Worm (Caenorhabditis elegans) whole organism, L4 larva: ENCODE data around the gene aps-2.

Source experiments
- D1046.2 ChIP-seq: fragments of 200-800 bp; sonication (Bioruptor generic); IDR thresholded peaks from 2 replicates; pipeline ENCODE4 v1.3.6; 2022; ENCODE audit warnings: missing genetic modification characterization, missing compliant biosample characterization
- F37D6.2 ChIP-seq: sonication (generic microtip); optimal IDR thresholded peaks from 2 replicates; lab custom pipeline; 2016; ENCODE audit warnings: mild to moderate bottlenecking, missing genetic modification characterization, missing compliant biosample characterization
- T20F7.1 ChIP-seq: fragments of 200-800 bp; sonication (Bioruptor generic); optimal IDR thresholded peaks from 2 replicates; lab custom pipeline; 2018; ENCODE audit warnings: mild to moderate bottlenecking, missing genetic modification characterization, missing compliant biosample characterization
- T26A8.4 ChIP-seq: fragments of 200-800 bp; sonication (Bioruptor generic); IDR thresholded peaks from 2 replicates; pipeline ENCODE4 v1.3.6; 2022; ENCODE audit warnings: missing genetic modification characterization, missing compliant biosample characterization
- Y105C5A.15 ChIP-seq: fragments of 200-800 bp; sonication (Bioruptor generic); IDR thresholded peaks from 2 replicates; pipeline ENCODE4 v1.3.6; 2022; ENCODE audit warnings: missing genetic modification characterization, missing compliant biosample characterization
- Y48G9A.11 ChIP-seq: fragments of 200-800 bp; sonication (Bioruptor generic); IDR thresholded peaks from 2 replicates; pipeline ENCODE4 v1.3.6; 2022; ENCODE audit warnings: missing genetic modification reagents, missing genetic modification characterization, missing compliant biosample characterization
- ZK546.5 ChIP-seq, 2 experiments: sonication (generic microtip); optimal IDR thresholded peaks; 2 replicates each; lab custom pipeline; 2017; ENCODE audit warnings: missing biosample characterization in 2 of 2, missing genetic modification characterization in 2 of 2
- aha-1 ChIP-seq: fragments of 150-350 bp; peaks from one replicate; lab custom pipeline; 2014; ENCODE audit warnings: missing biosample characterization, missing genetic modification characterization
- aly-2 ChIP-seq: sonication (generic microtip); optimal IDR thresholded peaks from 2 replicates; lab custom pipeline; 2018; ENCODE audit warnings: missing biosample characterization, missing genetic modification characterization
- arid-1 ChIP-seq: fragments of 200-800 bp; sonication (Bioruptor generic); conservative IDR thresholded peaks from 2 replicates; pipeline ENCODE4 v1.3.6; 2022; ENCODE audit warnings: missing genetic modification reagents, missing genetic modification characterization, missing compliant biosample characterization
- ceh-20 ChIP-seq: fragments of 200-800 bp; sonication (Bioruptor generic); IDR thresholded peaks from 2 replicates; pipeline ENCODE4 v1.3.6; 2022; ENCODE audit warnings: missing genetic modification reagents, missing genetic modification characterization, missing compliant biosample characterization
- ceh-44 ChIP-seq: fragments of 200-800 bp; sonication (Bioruptor generic); IDR thresholded peaks from 2 replicates; pipeline ENCODE4 v1.3.6; 2022; ENCODE audit warnings: missing genetic modification reagents, missing genetic modification characterization, missing compliant biosample characterization
- ceh-62 ChIP-seq: sonication (generic microtip); optimal IDR thresholded peaks from 2 replicates; lab custom pipeline; 2017; ENCODE audit warnings: missing biosample characterization, missing genetic modification characterization
- ceh-82 ChIP-seq: sonication (generic microtip); optimal IDR thresholded peaks from 2 replicates; lab custom pipeline; 2017; ENCODE audit warnings: missing biosample characterization, missing genetic modification characterization
- cey-2 ChIP-seq: sonication (generic microtip); optimal IDR thresholded peaks from 3 replicates; lab custom pipeline; 2017; ENCODE audit warnings: missing genetic modification characterization, mild to moderate bottlenecking, missing compliant biosample characterization, antibody characterized with exemption, borderline replicate concordance; ENCODE audit not compliant: insufficient read depth
- ctbp-1 ChIP-seq: fragments of 200-800 bp; sonication (Bioruptor generic); IDR thresholded peaks from 2 replicates; pipeline ENCODE4 v1.3.6; 2022; ENCODE audit warnings: missing genetic modification reagents, missing genetic modification characterization, missing compliant biosample characterization
- daf-12 ChIP-seq: fragments of 150-350 bp; optimal IDR thresholded peaks from 2 replicates; lab custom pipeline; 2014; ENCODE audit warnings: missing biosample characterization, missing genetic modification reagents, missing genetic modification characterization
- daf-16 ChIP-seq, 3 experiments: sonication (generic microtip); optimal IDR thresholded peaks; 2 replicates each; lab custom pipeline; 2016 to 2017; ENCODE audit warnings: missing genetic modification characterization in 3 of 3, missing genetic modification reagents in 3 of 3, mild to moderate bottlenecking in 2 of 3, missing compliant biosample characterization in 2 of 3, missing biosample characterization in 1 of 3, moderate library complexity in 1 of 3
- dmd-6 ChIP-seq: fragments of 200-800 bp; sonication (Bioruptor generic); IDR thresholded peaks from 2 replicates; pipeline ENCODE4 v1.3.6; 2022; ENCODE audit warnings: missing genetic modification reagents, missing genetic modification characterization, missing compliant biosample characterization
- dve-1 ChIP-seq: sonication (generic microtip); optimal IDR thresholded peaks from 2 replicates; lab custom pipeline; 2017; ENCODE audit warnings: antibody characterized with exemption, mild to moderate bottlenecking, missing genetic modification characterization, missing compliant biosample characterization; ENCODE audit not compliant: insufficient read depth
- gei-8 ChIP-seq: fragments of 200-800 bp; sonication (Bioruptor generic); optimal IDR thresholded peaks from 2 replicates; lab custom pipeline; 2018; ENCODE audit warnings: mild to moderate bottlenecking, missing genetic modification characterization, missing compliant biosample characterization
- lin-13 ChIP-seq: fragments of 150-350 bp; optimal IDR thresholded peaks from 2 replicates; lab custom pipeline; 2014; ENCODE audit warnings: missing biosample characterization, missing genetic modification reagents, missing genetic modification characterization
- lin-39 ChIP-seq: fragments of 150-350 bp; optimal IDR thresholded peaks from 2 replicates; lab custom pipeline; 2014; ENCODE audit warnings: missing biosample characterization, missing genetic modification reagents, missing genetic modification characterization
- lir-3 ChIP-seq: sonication (generic microtip); optimal IDR thresholded peaks from 2 replicates; lab custom pipeline; 2016; ENCODE audit warnings: mild to moderate bottlenecking, missing genetic modification characterization, missing compliant biosample characterization
- lsy-2 ChIP-seq, 2 experiments: fragments of 150-350 bp in 1 of 2; sonication (generic microtip) in 1 of 2; optimal IDR thresholded peaks; 2 replicates each; lab custom pipeline; 2014 to 2017; ENCODE audit warnings: missing biosample characterization in 2 of 2, missing genetic modification characterization in 2 of 2
- madf-5 ChIP-seq, 2 experiments: fragments of 200-800 bp; sonication (Bioruptor generic); IDR thresholded peaks; 2 replicates each; pipeline ENCODE4 v1.3.6; 2022; ENCODE audit warnings: missing compliant biosample characterization in 2 of 2, missing genetic modification characterization in 2 of 2
- mdl-1 ChIP-seq, 2 experiments: fragments of 150-350 bp in 1 of 2; sonication (generic microtip) in 1 of 2; optimal IDR thresholded peaks; 2 replicates each; lab custom pipeline; 2014 to 2017; ENCODE audit warnings: missing biosample characterization in 2 of 2, missing genetic modification characterization in 2 of 2
- mep-1 ChIP-seq: fragments of 150-350 bp; sonication (generic microtip); optimal IDR thresholded peaks from 3 replicates; lab custom pipeline; 2014; ENCODE audit warnings: missing biosample characterization, missing genetic modification characterization
- mxl-3 ChIP-seq: fragments of 200-800 bp; sonication (Bioruptor generic); optimal IDR thresholded peaks from 2 replicates; lab custom pipeline; 2018; ENCODE audit warnings: mild to moderate bottlenecking, missing genetic modification characterization, missing compliant biosample characterization
- nhr-111 ChIP-seq: fragments of 200-800 bp; sonication (Bioruptor generic); optimal IDR thresholded peaks from 2 replicates; lab custom pipeline; 2018; ENCODE audit warnings: mild to moderate bottlenecking, missing genetic modification characterization, missing compliant biosample characterization
- nhr-237 ChIP-seq: sonication (generic microtip); optimal IDR thresholded peaks from 2 replicates; lab custom pipeline; 2017; ENCODE audit warnings: missing biosample characterization, missing genetic modification characterization
- nhr-28 ChIP-seq: fragments of 150-350 bp; optimal IDR thresholded peaks from 2 replicates; lab custom pipeline; 2014; ENCODE audit warnings: missing biosample characterization, missing genetic modification characterization
- nhr-42 ChIP-seq: fragments of 200-800 bp; sonication (Bioruptor generic); IDR thresholded peaks from 2 replicates; pipeline ENCODE4 v1.3.6; 2022; ENCODE audit warnings: missing genetic modification characterization, missing compliant biosample characterization
- nhr-77 ChIP-seq: fragments of 150-350 bp; optimal IDR thresholded peaks from 2 replicates; lab custom pipeline; 2014; ENCODE audit warnings: missing biosample characterization, missing genetic modification characterization
- pha-4 ChIP-seq, 2 experiments: fragments of 150-350 bp in 1 of 2; fragments of 200-800 bp in 1 of 2; sonication (Bioruptor generic) in 1 of 2; IDR thresholded peaks in 1 of 2; optimal IDR thresholded peaks in 1 of 2; 2 replicates each; pipeline versions ENCODE4 v1.3.6 to Lab custom; 2014 to 2022; ENCODE audit warnings: missing genetic modification characterization in 2 of 2, missing genetic modification reagents in 2 of 2, missing biosample characterization in 1 of 2, missing compliant biosample characterization in 1 of 2
- php-3 ChIP-seq: fragments of 200-800 bp; sonication (Bioruptor generic); IDR thresholded peaks from 2 replicates; pipeline ENCODE4 v1.3.6; 2022; ENCODE audit warnings: missing genetic modification reagents, missing genetic modification characterization, missing compliant biosample characterization
- pqm-1 ChIP-seq: sonication (generic microtip); optimal IDR thresholded peaks from 2 replicates; lab custom pipeline; 2017; ENCODE audit warnings: missing biosample characterization, missing genetic modification characterization
- skn-1 ChIP-seq: fragments of 150-350 bp; optimal IDR thresholded peaks from 2 replicates; lab custom pipeline; 2014; ENCODE audit warnings: missing biosample characterization, missing genetic modification characterization
- tra-1 ChIP-seq: fragments of 200-800 bp; sonication (Bioruptor generic); IDR thresholded peaks from 2 replicates; pipeline ENCODE4 v1.3.6; 2022; ENCODE audit warnings: missing genetic modification reagents, missing genetic modification characterization, missing compliant biosample characterization
- unc-39 ChIP-seq: sonication (generic microtip); optimal IDR thresholded peaks from 2 replicates; lab custom pipeline; 2017; ENCODE audit warnings: missing biosample characterization, missing genetic modification characterization
- unc-62 ChIP-seq, 3 experiments: fragments of 150-350 bp in 1 of 3; sonication (generic microtip); optimal IDR thresholded peaks in 2 of 3; peaks in 1 of 3; 1 replicate in 1 of 3; 2 replicates in 2 of 3; lab custom pipeline; 2014 to 2017; ENCODE audit warnings: missing biosample characterization in 3 of 3, missing genetic modification characterization in 3 of 3, missing genetic modification reagents in 3 of 3, missing genotype in 1 of 3
- vab-7 ChIP-seq: fragments of 200-800 bp; sonication (Bioruptor generic); IDR thresholded peaks from 2 replicates; pipeline ENCODE4 v1.3.6; 2022; ENCODE audit warnings: missing genetic modification reagents, missing genetic modification characterization, missing compliant biosample characterization
- zfp-3 ChIP-seq: fragments of 200-800 bp; sonication (Bioruptor generic); conservative IDR thresholded peaks from 2 replicates; pipeline ENCODE4 v1.3.6; 2022; ENCODE audit warnings: missing genetic modification reagents, missing genetic modification characterization, missing compliant biosample characterization

The aps-2 gene

ce11 chrX:4498078-4498477 lies 40.0 kb downstream of the aps-2 start (continued):
- TF ChIP-seq cey-2 (tag; lab: Kevin White, UChicago) (no peak), T26A8.4 (GFP tag; lab: Robert Waterston, UW) (no peak), aha-1 (tag; lab: Kevin White, UChicago) (no peak), daf-12 (tag; lab: Kevin White, UChicago) (no peak), php-3 (GFP tag; lab: Robert Waterston, UW) (0 out of 2 replicates have a peak, but pooled peaks have one; percentile 37), lir-3 (tag; lab: Kevin White, UChicago) (no peak), zfp-3 (no peak), mdl-1 (tag; optimal IDR thresholded peaks at IDR 0.05; lab: Kevin White, UChicago) (peak in 1 of 2 experiments; percentile 59), F37D6.2 (tag; lab: Kevin White, UChicago) (no peak), lsy-2 (tag; optimal IDR thresholded peaks at IDR 0.05; lab: Kevin White, UChicago) (no peak), dmd-6 (GFP tag; lab: Robert Waterston, UW) (peak; percentile 45), ceh-82 (tag; lab: Kevin White, UChicago) (no peak), daf-16 (GFP tag; optimal IDR thresholded peaks at IDR 0.05; lab: Kevin White, UChicago) (no peak), daf-16 (tag; optimal IDR thresholded peaks at IDR 0.05; lab: Kevin White, UChicago) (peak; percentile 92), tra-1 (GFP tag; lab: Robert Waterston, UW) (0 out of 2 replicates have a peak, but pooled peaks have one; percentile 21), nhr-42 (no peak), arid-1 (GFP tag; lab: Robert Waterston, UW) (no peak), ceh-62 (tag; lab: Kevin White, UChicago) (no peak), ZK546.5 (tag; optimal IDR thresholded peaks at IDR 0.05; lab: Kevin White, UChicago) (no peak), pha-4 (GFP tag; IDR thresholded peaks at IDR 0.05; lab: Robert Waterston, UW) (no peak), pha-4 (tag; optimal IDR thresholded peaks at IDR 0.05; lab: Kevin White, UChicago) (no peak), ceh-44 (no peak), nhr-111 (GFP tag; lab: Kevin White, UChicago) (no peak), pqm-1 (tag; lab: Kevin White, UChicago) (peak; percentile 82), gei-8 (GFP tag; lab: Kevin White, UChicago) (no peak), madf-5 (GFP tag; IDR thresholded peaks at IDR 0.05; lab: Robert Waterston, UW) (no peak), aly-2 (no peak), Y105C5A.15 (GFP tag; lab: Robert Waterston, UW) (no peak), vab-7 (no peak), nhr-237 (tag; lab: Kevin White, UChicago) (no peak), mep-1 (tag; lab: Kevin White, UChicago) (peak; percentile 45), dve-1 (peak; percentile 48), ceh-20 (GFP tag; lab: Robert Waterston, UW) (no peak), nhr-28 (tag; lab: Kevin White, UChicago) (peak; percentile 81), lin-13 (GFP tag; lab: Kevin White, UChicago) (no peak), ctbp-1 (GFP tag; lab: Robert Waterston, UW) (no peak)

- TF ChIP-seq gei-8 (GFP tag; lab: Kevin White, UChicago) (no peak), pqm-1 (tag; lab: Kevin White, UChicago) (no peak), D1046.2 (GFP tag; lab: Robert Waterston, UW) (no peak), lin-39 (tag; lab: Kevin White, UChicago) (no peak), mxl-3 (GFP tag; lab: Kevin White, UChicago) (peak; percentile 7), nhr-77 (tag; lab: Kevin White, UChicago) (no peak), aha-1 (tag; lab: Kevin White, UChicago) (peak; percentile 63), unc-62 (GFP tag; optimal IDR thresholded peaks at IDR 0.05 in 1 of 2; lab: Kevin White, UChicago) (peak in 1 of 2 experiments; percentile 67), unc-62 (tag; optimal IDR thresholded peaks at IDR 0.05; lab: Kevin White, UChicago) (no peak), mdl-1 (tag; optimal IDR thresholded peaks at IDR 0.05; lab: Kevin White, UChicago) (no peak), skn-1 (no peak), unc-39 (tag; lab: Kevin White, UChicago) (no peak), T20F7.1 (GFP tag; lab: Kevin White, UChicago) (no peak), Y48G9A.11 (GFP tag; lab: Robert Waterston, UW) (no peak), vab-7 (no peak)
Observed at ce11 chrX:4498478-4498877, 40.4 kb downstream of the aps-2 start.
